Worm (Caenorhabditis elegans) whole organism, L1 larva: ENCODE data around the gene C17H11.1.

Experiments
- F16B12.6 ChIP-seq: fragments of 150-350 bp; optimal IDR thresholded peaks from 2 replicates; lab custom pipeline; 2014; ENCODE audit warnings: missing biosample characterization, missing genetic modification characterization
- aly-2 ChIP-seq: fragments of 150-350 bp; optimal IDR thresholded peaks from 2 replicates; lab custom pipeline; 2014; ENCODE audit warnings: missing biosample characterization, missing genetic modification characterization
- blmp-1 ChIP-seq: fragments of 150-350 bp; optimal IDR thresholded peaks from 2 replicates; lab custom pipeline; 2014; ENCODE audit warnings: missing biosample characterization, missing genetic modification characterization
- efl-1 ChIP-seq, 4 experiments: fragments of 150-350 bp; optimal IDR thresholded peaks in 3 of 4; peaks in 1 of 4; 1 replicate in 1 of 4; 2 replicates in 3 of 4; lab custom pipeline; 2014; ENCODE audit warnings: missing biosample characterization in 2 of 4, missing genetic modification characterization in 2 of 4, missing genetic modification reagents in 2 of 4
- egl-27 ChIP-seq, 2 experiments: fragments of 150-350 bp in 1 of 2; sonication (generic microtip); optimal IDR thresholded peaks; 3 replicates each; lab custom pipeline; 2017 to 2018; ENCODE audit warnings: missing biosample characterization in 2 of 2, missing genetic modification characterization in 2 of 2, missing genetic modification reagents in 2 of 2
- fkh-8 ChIP-seq: sonication (generic microtip); optimal IDR thresholded peaks from 2 replicates; lab custom pipeline; 2016; ENCODE audit warnings: mild to moderate bottlenecking, missing genetic modification characterization, missing compliant biosample characterization
- fos-1 ChIP-seq: fragments of 150-350 bp; optimal IDR thresholded peaks from 2 replicates; lab custom pipeline; 2014; ENCODE audit warnings: missing biosample characterization, missing genetic modification characterization
- grh-1 ChIP-seq: fragments of 200-800 bp; sonication (Bioruptor generic); IDR thresholded peaks from 2 replicates; pipeline ENCODE4 v1.3.6; 2022; ENCODE audit warnings: missing genetic modification reagents, missing genetic modification characterization, missing compliant biosample characterization
- isw-1 ChIP-seq: fragments of 200-800 bp; sonication (Bioruptor generic); IDR thresholded peaks from 2 replicates; pipeline ENCODE4 v1.3.6; 2022; ENCODE audit warnings: missing genetic modification characterization, missing compliant biosample characterization
- lin-13 ChIP-seq: fragments of 150-350 bp; optimal IDR thresholded peaks from 2 replicates; lab custom pipeline; 2014; ENCODE audit warnings: missing biosample characterization, missing genetic modification reagents, missing genetic modification characterization
- lin-14 ChIP-seq: fragments of 200-800 bp; sonication (Bioruptor generic); optimal IDR thresholded peaks from 2 replicates; lab custom pipeline; 2018; ENCODE audit warnings: mild to moderate bottlenecking, missing genetic modification characterization, moderate library complexity, missing compliant biosample characterization
- lsy-2 ChIP-seq, 2 experiments: fragments of 150-350 bp; optimal IDR thresholded peaks; 2 replicates each; lab custom pipeline; 2014; ENCODE audit warnings: missing biosample characterization in 2 of 2, missing genetic modification characterization in 2 of 2
- mab-9 ChIP-seq: fragments of 200-800 bp; sonication (Bioruptor generic); IDR thresholded peaks from 2 replicates; pipeline ENCODE4 v1.3.6; 2022; ENCODE audit warnings: missing genetic modification reagents, missing genetic modification characterization, missing compliant biosample characterization
- mef-2 ChIP-seq: fragments of 150-350 bp; optimal IDR thresholded peaks from 2 replicates; lab custom pipeline; 2014; ENCODE audit warnings: missing biosample characterization, missing genetic modification characterization
- nhr-19 ChIP-seq: fragments of 200-800 bp; sonication (Bioruptor generic); conservative IDR thresholded peaks from 2 replicates; pipeline ENCODE4 v1.3.6; 2022; ENCODE audit warnings: missing genetic modification characterization, missing compliant biosample characterization
- snu-23 ChIP-seq: sonication (generic microtip); optimal IDR thresholded peaks from 2 replicates; lab custom pipeline; 2016; ENCODE audit warnings: missing genetic modification characterization, missing compliant biosample characterization
- sox-4 ChIP-seq: sonication (generic microtip); optimal IDR thresholded peaks from 2 replicates; lab custom pipeline; 2016; ENCODE audit warnings: missing genetic modification characterization, missing compliant biosample characterization
- sptf-1 ChIP-seq: fragments of 150-350 bp; optimal IDR thresholded peaks from 2 replicates; lab custom pipeline; 2014; ENCODE audit warnings: missing biosample characterization, missing genetic modification characterization
- unc-62 ChIP-seq: fragments of 150-350 bp; optimal IDR thresholded peaks from 2 replicates; lab custom pipeline; 2014; ENCODE audit warnings: missing biosample characterization, missing genetic modification reagents, missing genetic modification characterization
- zag-1 ChIP-seq: fragments of 150-350 bp; optimal IDR thresholded peaks from 2 replicates; lab custom pipeline; 2014; ENCODE audit warnings: missing biosample characterization, missing genetic modification characterization

C17H11.1 gene

DNA sequence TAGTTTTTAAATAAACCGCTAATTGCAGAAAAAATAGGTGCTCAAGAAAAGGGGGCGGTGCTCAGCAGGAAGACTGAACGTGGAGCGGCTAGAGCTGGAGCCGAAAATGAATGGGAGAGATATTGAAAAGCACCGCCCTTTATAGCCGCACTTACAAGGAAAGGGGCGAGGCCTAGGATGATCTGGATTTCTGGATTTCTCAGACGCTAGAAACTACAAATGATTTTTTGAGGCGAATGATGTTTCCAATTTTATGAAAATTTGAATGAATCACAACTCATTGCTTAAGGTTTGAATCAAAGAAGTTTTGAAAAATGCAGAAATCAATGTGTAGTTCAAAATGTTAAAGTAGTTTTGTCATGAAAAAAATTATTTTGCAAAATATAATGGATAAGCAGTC lies 51.2 kb downstream of the C17H11.1 start, which contains the start of gene K02A6.2:
Gene K02A6.2 (minus strand): TSS at position 101 of the 400 bp plus-strand sequence.
- TF ChIP-seq unc-62 (GFP tag; lab: Kevin White, UChicago) (no peak), lin-14 (no peak), isw-1 (GFP tag; lab: Robert Waterston, UW) (no peak), grh-1 (GFP tag; lab: Robert Waterston, UW) (no peak), efl-1 (optimal IDR thresholded peaks at IDR 0.05; lab: Kevin White, UChicago) (no peak), efl-1 (GFP tag; optimal IDR thresholded peaks at IDR 0.05 in 1 of 2; lab: Kevin White, UChicago) (no peak), zag-1 (tag; lab: Kevin White, UChicago) (no peak), sptf-1 (no peak)

DNA sequence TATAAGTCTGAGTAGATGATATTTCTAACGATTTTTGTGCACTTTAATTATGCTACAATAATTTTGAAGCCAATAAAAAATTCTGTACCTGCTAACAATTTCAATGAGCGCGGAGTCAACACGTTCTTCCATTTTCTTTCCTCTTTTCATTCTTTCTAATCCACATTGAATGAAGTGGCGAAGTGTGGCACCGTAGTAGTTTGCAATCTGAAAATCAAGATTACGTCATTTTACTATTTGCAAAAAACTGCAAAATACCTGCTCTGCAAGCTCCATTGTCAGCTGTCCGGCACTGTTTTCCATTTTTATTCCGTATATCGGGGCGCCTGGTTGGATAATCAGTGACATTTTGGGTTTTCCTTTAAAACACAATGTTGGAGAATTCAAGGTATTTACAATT lies 55.5 kb downstream of the C17H11.1 start:
- TF ChIP-seq lsy-2 (tag; optimal IDR thresholded peaks at IDR 0.05; lab: Kevin White, UChicago), result no peak
- no peak for TF ChIP-seq lin-13 (GFP tag; lab: Kevin White, UChicago)
- TF ChIP-seq fkh-8 (tag; lab: Kevin White, UChicago), result no peak
- no peak for TF ChIP-seq egl-27 (tag; optimal IDR thresholded peaks at IDR 0.05; lab: Kevin White, UChicago)
- no peak for TF ChIP-seq lin-14
- no peak for TF ChIP-seq aly-2 (tag; lab: Kevin White, UChicago)
- no peak for TF ChIP-seq fos-1 (tag; lab: Kevin White, UChicago)
- TF ChIP-seq F16B12.6 (tag; lab: Kevin White, UChicago), result no peak
- no peak for TF ChIP-seq snu-23
- TF ChIP-seq sox-4 (tag; lab: Kevin White, UChicago), result no peak
- no peak for TF ChIP-seq blmp-1 (tag; lab: Kevin White, UChicago)
- TF ChIP-seq mef-2 (tag; lab: Kevin White, UChicago), result no peak
- no peak for TF ChIP-seq mab-9 (GFP tag; lab: Robert Waterston, UW)
- TF ChIP-seq nhr-19 (GFP tag; lab: Robert Waterston, UW), result no peak
- TF ChIP-seq, all 84 proteins: peak for 0
